Fruit fly (Drosophila melanogaster) whole organism, prepupa: ENCODE data around the gene Act87E.

ENCODE experiments used
- Blimp-1 ChIP-seq: fragments of 200-800 bp; sonication (Bioruptor generic); optimal IDR thresholded peaks from 3 replicates; lab custom pipeline; 2017; ENCODE audit warnings: missing biosample characterization, missing genetic modification characterization, mild to moderate bottlenecking, moderate library complexity, missing genetic modification reagents
- CG11762 ChIP-seq: fragments of 200-800 bp; sonication (Bioruptor generic); optimal IDR thresholded peaks from 3 replicates; lab custom pipeline; 2016; ENCODE audit warnings: missing biosample characterization, missing genetic modification characterization; ENCODE audit not compliant: insufficient read depth
- CG11902 ChIP-seq: fragments of 200-800 bp; sonication (Bioruptor generic); optimal IDR thresholded peaks from 3 replicates; lab custom pipeline; 2016; ENCODE audit warnings: missing biosample characterization, missing genetic modification characterization
- CG15336 ChIP-seq: fragments of 200-800 bp; sonication (Bioruptor generic); IDR thresholded peaks from 2 replicates; pipeline ENCODE4 v1.3.6; 2022; ENCODE audit warnings: missing biosample characterization, missing genetic modification characterization
- CG1621 ChIP-seq: fragments of 200-800 bp; sonication (Bioruptor generic); optimal IDR thresholded peaks from 3 replicates; lab custom pipeline; 2018; ENCODE audit warnings: missing biosample characterization, mild to moderate bottlenecking, missing genetic modification characterization
- CG16779 ChIP-seq: fragments of 200-800 bp; sonication (Bioruptor generic); optimal IDR thresholded peaks from 3 replicates; lab custom pipeline; 2017; ENCODE audit warnings: missing biosample characterization, mild to moderate bottlenecking, missing genetic modification characterization
- CG31627 ChIP-seq: fragments of 200-800 bp; sonication (Bioruptor generic); optimal IDR thresholded peaks from 3 replicates; lab custom pipeline; 2016; ENCODE audit warnings: missing biosample characterization, missing genetic modification characterization
- CG32006 ChIP-seq: fragments of 200-800 bp; sonication (Bioruptor generic); optimal IDR thresholded peaks from 3 replicates; lab custom pipeline; 2017; ENCODE audit warnings: missing biosample characterization, mild to moderate bottlenecking, missing genetic modification characterization
- CG34406 ChIP-seq: fragments of 200-800 bp; sonication (Bioruptor generic); optimal IDR thresholded peaks from 3 replicates; lab custom pipeline; 2016; ENCODE audit warnings: missing biosample characterization, missing genetic modification characterization
- CG3919 ChIP-seq: fragments of 200-800 bp; sonication (Bioruptor generic); optimal IDR thresholded peaks from 3 replicates; lab custom pipeline; 2016; ENCODE audit warnings: missing biosample characterization, missing genetic modification characterization
- CG4318 ChIP-seq: fragments of 200-800 bp; sonication (Bioruptor generic); optimal IDR thresholded peaks from 3 replicates; lab custom pipeline; 2017; ENCODE audit warnings: missing biosample characterization, mild to moderate bottlenecking, missing genetic modification characterization
- CG6808 ChIP-seq: fragments of 200-800 bp; sonication (Bioruptor generic); optimal IDR thresholded peaks from 3 replicates; lab custom pipeline; 2017; ENCODE audit warnings: missing biosample characterization, missing genetic modification characterization, mild to moderate bottlenecking, moderate library complexity, missing genetic modification reagents
- CG7368 ChIP-seq: fragments of 200-800 bp; sonication (Bioruptor generic); optimal IDR thresholded peaks from 3 replicates; lab custom pipeline; 2016; ENCODE audit warnings: missing biosample characterization, missing genetic modification characterization
- CG8119 ChIP-seq: fragments of 200-800 bp; sonication (Bioruptor generic); IDR thresholded peaks from 3 replicates; pipeline ENCODE4 v1.3.6; 2022; ENCODE audit warnings: missing biosample characterization, missing genetic modification characterization
- CG8632 ChIP-seq: fragments of 200-800 bp; sonication (Bioruptor generic); optimal IDR thresholded peaks from 3 replicates; lab custom pipeline; 2016; ENCODE audit warnings: missing biosample characterization, missing genetic modification characterization
- CG9139 ChIP-seq: fragments of 200-800 bp; sonication (Bioruptor generic); optimal IDR thresholded peaks from 3 replicates; lab custom pipeline; 2017; ENCODE audit warnings: missing biosample characterization, mild to moderate bottlenecking, missing genetic modification characterization
- Eip75B ChIP-seq: fragments of 200-800 bp; sonication (Bioruptor generic); optimal IDR thresholded peaks from 3 replicates; lab custom pipeline; 2016; ENCODE audit warnings: missing biosample characterization, missing genetic modification characterization
- Eip78C ChIP-seq: fragments of 200-800 bp; sonication (Bioruptor generic); peaks from one replicate; lab custom pipeline; 2016; ENCODE audit warnings: missing biosample characterization, missing genetic modification characterization
- Eip93F ChIP-seq: fragments of 200-800 bp; sonication (Bioruptor generic); optimal IDR thresholded peaks from 2 replicates; lab custom pipeline; 2016; ENCODE audit warnings: missing biosample characterization, mild to moderate bottlenecking, missing genetic modification characterization
- Ets21C ChIP-seq: fragments of 200-800 bp; sonication (Bioruptor generic); optimal IDR thresholded peaks from 3 replicates; lab custom pipeline; 2016; ENCODE audit warnings: missing biosample characterization, missing genetic modification characterization
- Ets96B ChIP-seq: fragments of 200-800 bp; optimal IDR thresholded peaks from 2 replicates; lab custom pipeline; 2019; ENCODE audit warnings: missing biosample characterization, mild to moderate bottlenecking, missing genetic modification characterization, moderate library complexity
- Gug ChIP-seq: fragments of 200-800 bp; sonication (Bioruptor generic); IDR thresholded peaks from 2 replicates; pipeline ENCODE4 v1.3.6; 2022; ENCODE audit warnings: missing biosample characterization, missing genetic modification characterization
- Hr39 ChIP-seq: fragments of 200-800 bp; sonication (Bioruptor generic); optimal IDR thresholded peaks from 2 replicates; lab custom pipeline; 2016; ENCODE audit warnings: missing biosample characterization, missing genetic modification characterization
- Hr4 ChIP-seq: fragments of 200-800 bp; sonication (Bioruptor generic); optimal IDR thresholded peaks from 3 replicates; lab custom pipeline; 2016; ENCODE audit warnings: missing biosample characterization, missing genetic modification characterization
- Lpt ChIP-seq: fragments of 200-800 bp; sonication (Bioruptor generic); optimal IDR thresholded peaks from 3 replicates; lab custom pipeline; 2016; ENCODE audit warnings: missing biosample characterization, missing genetic modification characterization
- Met ChIP-seq: fragments of 200-800 bp; sonication (Bioruptor generic); optimal IDR thresholded peaks from 3 replicates; lab custom pipeline; 2016; ENCODE audit warnings: missing biosample characterization, missing genetic modification characterization
- OdsH ChIP-seq: fragments of 200-800 bp; sonication (Bioruptor generic); optimal IDR thresholded peaks from 3 replicates; lab custom pipeline; 2016; ENCODE audit warnings: missing biosample characterization, missing genetic modification characterization
- Smox ChIP-seq: fragments of 200-800 bp; sonication (Bioruptor generic); optimal IDR thresholded peaks from 3 replicates; lab custom pipeline; 2016; ENCODE audit warnings: missing biosample characterization, missing genetic modification characterization
- achi ChIP-seq: fragments of 200-800 bp; sonication (Bioruptor generic); optimal IDR thresholded peaks from 3 replicates; lab custom pipeline; 2016; ENCODE audit warnings: missing biosample characterization, missing genetic modification characterization
- acj6 ChIP-seq: fragments of 200-800 bp; sonication (Bioruptor generic); optimal IDR thresholded peaks from 3 replicates; lab custom pipeline; 2016; ENCODE audit warnings: missing biosample characterization, missing genetic modification characterization
- cyc ChIP-seq: fragments of 200-800 bp; sonication (Bioruptor generic); optimal IDR thresholded peaks from 3 replicates; lab custom pipeline; 2016; ENCODE audit warnings: missing biosample characterization, missing genetic modification characterization
- dac ChIP-seq: fragments of 200-800 bp; sonication (Bioruptor generic); optimal IDR thresholded peaks from 2 replicates; lab custom pipeline; 2017; ENCODE audit warnings: missing biosample characterization, mild to moderate bottlenecking, missing genetic modification characterization
- dsx ChIP-seq: fragments of 200-800 bp; optimal IDR thresholded peaks from 3 replicates; lab custom pipeline; 2019; ENCODE audit warnings: missing biosample characterization, mild to moderate bottlenecking, missing genetic modification characterization, moderate library complexity; ENCODE audit not compliant: poor library complexity, severe bottlenecking
- eg ChIP-seq: fragments of 200-800 bp; sonication (Bioruptor generic); IDR thresholded peaks from 3 replicates; pipeline ENCODE4 v1.3.6; 2022; ENCODE audit warnings: missing biosample characterization, missing genetic modification characterization
- fd59A ChIP-seq: fragments of 200-800 bp; sonication (Bioruptor generic); optimal IDR thresholded peaks from 2 replicates; lab custom pipeline; 2017; ENCODE audit warnings: missing biosample characterization, mild to moderate bottlenecking, missing genetic modification characterization, missing genetic modification reagents
- fd85E ChIP-seq: fragments of 200-800 bp; sonication (Bioruptor generic); optimal IDR thresholded peaks from 3 replicates; lab custom pipeline; 2016; ENCODE audit warnings: missing biosample characterization, missing genetic modification characterization
- fkh ChIP-seq: fragments of 200-800 bp; sonication (Bioruptor generic); optimal IDR thresholded peaks from 3 replicates; lab custom pipeline; 2017; ENCODE audit warnings: missing biosample characterization, mild to moderate bottlenecking, missing genetic modification characterization, moderate library complexity
- lz ChIP-seq: fragments of 200-800 bp; sonication (Bioruptor generic); optimal IDR thresholded peaks from 3 replicates; lab custom pipeline; 2016; ENCODE audit warnings: missing biosample characterization, missing genetic modification characterization
- net ChIP-seq: fragments of 200-800 bp; sonication (Bioruptor generic); optimal IDR thresholded peaks from 3 replicates; lab custom pipeline; 2016; ENCODE audit warnings: missing biosample characterization, missing genetic modification characterization
- pdm3 ChIP-seq: fragments of 200-800 bp; sonication (Bioruptor generic); optimal IDR thresholded peaks from 3 replicates; lab custom pipeline; 2016; ENCODE audit warnings: missing biosample characterization, missing genetic modification characterization
- salr ChIP-seq, 2 experiments: fragments of 200-800 bp; sonication (Bioruptor generic); optimal IDR thresholded peaks; 3 replicates each; lab custom pipeline; 2016 to 2018; ENCODE audit warnings: missing biosample characterization in 2 of 2, missing genetic modification characterization in 2 of 2, mild to moderate bottlenecking in 1 of 2
- spab ChIP-seq: fragments of 200-800 bp; sonication (Bioruptor generic); optimal IDR thresholded peaks from 2 replicates; lab custom pipeline; 2017; ENCODE audit warnings: missing biosample characterization, mild to moderate bottlenecking, missing genetic modification characterization, missing genetic modification reagents
- svp ChIP-seq: fragments of 200-800 bp; sonication (Bioruptor generic); peaks from one replicate; lab custom pipeline; 2016; ENCODE audit warnings: missing biosample characterization, missing genetic modification characterization

Gene Act87E

dm6 chr3R:13469246-13469645 is 43.5 kb downstream of the Act87E start (continued):
- TF ChIP-seq achi (GFP tag; lab: Kevin White, UChicago), result no peak
- no peak for TF ChIP-seq CG6808 (GFP tag; lab: Kevin White, UChicago)
- no peak for TF ChIP-seq CG15336 (GFP tag; lab: Robert Waterston, UW)
- peak; percentile 1 for TF ChIP-seq Eip75B (GFP tag; lab: Kevin White, UChicago)
- no peak for TF ChIP-seq dsx (GFP tag; lab: Kevin White, UChicago)
- no peak for TF ChIP-seq CG1621 (tag; lab: Kevin White, UChicago)
- no peak for TF ChIP-seq CG8119
- no peak for TF ChIP-seq CG4318 (GFP tag; lab: Kevin White, UChicago)
- TF ChIP-seq Eip93F (GFP tag; lab: Kevin White, UChicago), result no peak
- no peak for TF ChIP-seq net (GFP tag; lab: Kevin White, UChicago)
- no peak for TF ChIP-seq salr (GFP tag; optimal IDR thresholded peaks at IDR 0.05; lab: Kevin White, UChicago)
- peak; percentile 34 for TF ChIP-seq lz
- no peak for TF ChIP-seq eg (GFP tag; lab: Robert Waterston, UW)
- TF ChIP-seq spab (GFP tag; lab: Kevin White, UChicago), result no peak
- TF ChIP-seq Eip78C (GFP tag; lab: Kevin White, UChicago), result peak; percentile 48
- no peak for TF ChIP-seq fd59A (GFP tag; lab: Kevin White, UChicago)
- TF ChIP-seq Gug (GFP tag; lab: Robert Waterston, UW), result no peak
- peak; percentile 12 for TF ChIP-seq CG7368 (GFP tag; lab: Kevin White, UChicago)
- TF ChIP-seq Ets21C (GFP tag; lab: Kevin White, UChicago), result no peak
- TF ChIP-seq Met (GFP tag; lab: Kevin White, UChicago), result peak; percentile 32
- TF ChIP-seq CG8632 (GFP tag; lab: Kevin White, UChicago), result no peak
- peak; percentile 30 for TF ChIP-seq CG3919
- TF ChIP-seq fkh (GFP tag; lab: Kevin White, UChicago), result no peak
- TF ChIP-seq OdsH (GFP tag; lab: Kevin White, UChicago), result peak; percentile 23
- TF ChIP-seq CG34406, result no peak
- peak; percentile 4 for TF ChIP-seq CG32006 (GFP tag; lab: Kevin White, UChicago)
- TF ChIP-seq, all 60 proteins: peak for 21

- TF ChIP-seq CG16779 (tag; lab: Kevin White, UChicago) (no peak), achi (GFP tag; lab: Kevin White, UChicago) (no peak), Eip78C (GFP tag; lab: Kevin White, UChicago) (peak; percentile 17), Blimp-1 (GFP tag; lab: Kevin White, UChicago) (no peak), Smox (GFP tag; lab: Kevin White, UChicago) (no peak), CG1621 (tag; lab: Kevin White, UChicago) (no peak), fd85E (GFP tag; lab: Kevin White, UChicago) (no peak), Ets96B (tag; lab: Kevin White, UChicago) (no peak), CG11762 (no peak), CG11902 (GFP tag; lab: Kevin White, UChicago) (no peak), fd59A (GFP tag; lab: Kevin White, UChicago) (no peak), spab (GFP tag; lab: Kevin White, UChicago) (no peak), fkh (GFP tag; lab: Kevin White, UChicago) (no peak), Hr39 (GFP tag; lab: Kevin White, UChicago) (no peak), OdsH (GFP tag; lab: Kevin White, UChicago) (peak; percentile 10), Hr4 (no peak), Lpt (GFP tag; lab: Kevin White, UChicago) (no peak), Ets21C (GFP tag; lab: Kevin White, UChicago) (no peak), svp (GFP tag; lab: Kevin White, UChicago) (peak; percentile 37), CG7368 (GFP tag; lab: Kevin White, UChicago) (no peak), salr (GFP tag; optimal IDR thresholded peaks at IDR 0.05; lab: Kevin White, UChicago) (no peak), CG31627 (GFP tag; lab: Kevin White, UChicago) (peak; percentile 11), pdm3 (GFP tag; lab: Kevin White, UChicago) (peak; percentile 3), acj6 (GFP tag; lab: Kevin White, UChicago) (peak; percentile 13), CG9139 (GFP tag; lab: Kevin White, UChicago) (no peak), cyc (GFP tag; lab: Kevin White, UChicago) (no peak), dac (GFP tag; lab: Kevin White, UChicago) (no peak)
- TF ChIP-seq, all 60 proteins: peak for 6
These were observed 45.5 kb downstream of the Act87E start for dm6 chr3R:13471329-13471728.
